Worm (Caenorhabditis elegans) whole organism, young adult: ENCODE data around the gene F40F12.9.

Experiments
- D2030.7 ChIP-seq: fragments of 200-800 bp; sonication (Bioruptor generic); IDR thresholded peaks from 2 replicates; pipeline ENCODE4 v1.3.6; 2022; ENCODE audit warnings: missing genetic modification reagents, missing genetic modification characterization, missing compliant biosample characterization
- rcor-1 ChIP-seq: fragments of 200-800 bp; sonication (Bioruptor generic); IDR thresholded peaks from 2 replicates; pipeline ENCODE4 v1.3.6; 2022; ENCODE audit warnings: missing genetic modification reagents, missing genetic modification characterization, missing compliant biosample characterization
- unc-62 ChIP-seq: fragments of 150-350 bp; optimal IDR thresholded peaks from 2 replicates; lab custom pipeline; 2014; ENCODE audit warnings: missing biosample characterization, missing genetic modification reagents, missing genetic modification characterization

DNA sequence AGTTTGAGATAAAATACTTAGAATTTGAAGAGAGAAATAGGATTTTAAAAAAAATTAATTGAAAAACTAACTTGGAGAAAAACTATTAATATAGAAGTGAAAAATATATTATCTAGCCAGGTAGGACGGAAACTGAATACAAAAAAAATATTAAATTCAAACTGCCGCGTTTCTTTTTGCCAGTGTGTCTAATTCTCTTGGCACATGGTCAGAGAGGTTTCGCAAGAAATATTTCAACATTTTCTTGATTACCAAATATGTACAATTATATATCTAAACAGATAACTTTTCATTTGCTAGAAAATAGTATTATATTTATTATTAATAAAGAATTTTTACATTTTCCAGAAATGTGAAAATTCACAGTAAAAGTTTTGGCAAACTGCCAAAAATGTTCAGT lies 1.4 kb downstream of the F40F12.9 start:
- TF ChIP-seq rcor-1 (GFP tag; lab: Robert Waterston, UW) (no peak), unc-62 (no peak), D2030.7 (GFP tag; lab: Robert Waterston, UW) (no peak)
